Worm (Caenorhabditis elegans): ENCODE results near the gene irld-18.

ce11 chrIV:14542517-14542916, 38.3 kb downstream of the irld-18 start, which contains the start of gene pals-29:
- TF ChIP-seq ref-1 (GFP tag; conservative IDR thresholded peaks at IDR 0.05), result no peak
- TF ChIP-seq T22C8.4 (GFP tag; IDR thresholded peaks at IDR 0.05), result no peak
- no peak for TF ChIP-seq ztf-29 (GFP tag; IDR thresholded peaks at IDR 0.05)
- no peak for TF ChIP-seq flt-1 (GFP tag; IDR thresholded peaks at IDR 0.05)
- no peak for TF ChIP-seq ztf-23 (GFP tag; IDR thresholded peaks at IDR 0.05)
- no peak for TF ChIP-seq klf-2 (GFP tag; conservative IDR thresholded peaks at IDR 0.05)
- TF ChIP-seq tab-1 (GFP tag; IDR thresholded peaks at IDR 0.05), result no peak
- no peak for TF ChIP-seq med-1 (GFP tag; optimal IDR thresholded peaks at IDR 0.05; ENCODE audit: insufficient read depth)
- no peak for TF ChIP-seq cog-1 (tag; optimal IDR thresholded peaks at IDR 0.05)
